Worm (Caenorhabditis elegans) whole organism, midembryonic: ENCODE data around the gene F53G2.2.

Experiments used
- cog-1 ChIP-seq: sonication (generic microtip); optimal IDR thresholded peaks from 2 replicates; lab custom pipeline; 2016; ENCODE audit warnings: missing genetic modification characterization, missing compliant biosample characterization
- flt-1 ChIP-seq: fragments of 200-800 bp; sonication (Bioruptor generic); IDR thresholded peaks from 2 replicates; pipeline ENCODE4 v1.3.6; 2022; ENCODE audit warnings: missing genetic modification characterization, missing compliant biosample characterization
- med-1 ChIP-seq: sonication (generic microtip); optimal IDR thresholded peaks from 2 replicates; lab custom pipeline; 2017; ENCODE audit warnings: missing genetic modification characterization, mild to moderate bottlenecking, missing compliant biosample characterization, antibody characterized with exemption, missing genetic modification reagents; ENCODE audit not compliant: insufficient read depth
- ref-1 ChIP-seq: fragments of 200-800 bp; sonication (Bioruptor generic); conservative IDR thresholded peaks from 2 replicates; pipeline ENCODE4 v1.3.6; 2022; ENCODE audit warnings: missing genetic modification reagents, missing genetic modification characterization, missing compliant biosample characterization
- ztf-23 ChIP-seq: fragments of 200-800 bp; sonication (Bioruptor generic); IDR thresholded peaks from 2 replicates; pipeline ENCODE4 v1.3.6; 2022; ENCODE audit warnings: missing genetic modification reagents, missing genetic modification characterization, missing compliant biosample characterization

- TF ChIP-seq ztf-23 (no peak), med-1 (GFP tag; lab: Kevin White, UChicago) (no peak), ref-1 (no peak), cog-1 (tag; lab: Kevin White, UChicago) (no peak), flt-1 (GFP tag; lab: Robert Waterston, UW) (no peak)
These were observed 42.8 kb upstream of the F53G2.2 start for ce11 chrII:2438944-2439343.
